Worm (Caenorhabditis elegans) whole organism, L4 larva: ENCODE measurements around the gene C33F10.1.
A peak's percentile ranks its signal among the peaks of the same experiment; 100 is the strongest.
"Not testable (repeated sequence)": the region's sequence is repeated elsewhere in the genome, so short reads cannot be mapped to it uniquely, and the experiment has no call there.

Experiments used
- F26F4.8 ChIP-seq: fragments of 200-800 bp; sonication (Bioruptor generic); conservative IDR thresholded peaks from 2 replicates; pipeline ENCODE4 v1.3.6; 2022; ENCODE audit warnings: missing genetic modification characterization, missing compliant biosample characterization
- F44E2.7 ChIP-seq: fragments of 200-800 bp; sonication (Bioruptor generic); IDR thresholded peaks from 2 replicates; pipeline ENCODE4 v2.1.2; 2022; ENCODE audit warnings: missing genetic modification characterization, missing compliant biosample characterization
- R02D3.7 ChIP-seq: fragments of 150-350 bp; sonication (generic microtip); optimal IDR thresholded peaks from 3 replicates; lab custom pipeline; 2014; ENCODE audit warnings: missing biosample characterization, missing genetic modification characterization
- aly-2 ChIP-seq: sonication (generic microtip); optimal IDR thresholded peaks from 2 replicates; lab custom pipeline; 2018; ENCODE audit warnings: missing biosample characterization, missing genetic modification characterization
- arid-1 ChIP-seq: fragments of 200-800 bp; sonication (Bioruptor generic); conservative IDR thresholded peaks from 2 replicates; pipeline ENCODE4 v1.3.6; 2022; ENCODE audit warnings: missing genetic modification reagents, missing genetic modification characterization, missing compliant biosample characterization
- egl-27 ChIP-seq: sonication (generic microtip); optimal IDR thresholded peaks from 3 replicates; lab custom pipeline; 2017; ENCODE audit warnings: missing biosample characterization, missing genetic modification reagents, missing genetic modification characterization
- fos-1 ChIP-seq: fragments of 150-350 bp; optimal IDR thresholded peaks from 2 replicates; lab custom pipeline; 2014; ENCODE audit warnings: missing biosample characterization, missing genetic modification characterization
- lin-15B ChIP-seq: fragments of 150-350 bp; sonication (generic microtip); optimal IDR thresholded peaks from 3 replicates; lab custom pipeline; 2014; ENCODE audit warnings: missing biosample characterization, missing genetic modification characterization
- lir-3 ChIP-seq: sonication (generic microtip); optimal IDR thresholded peaks from 2 replicates; lab custom pipeline; 2016; ENCODE audit warnings: mild to moderate bottlenecking, missing genetic modification characterization, missing compliant biosample characterization
- pqm-1 ChIP-seq: sonication (generic microtip); optimal IDR thresholded peaks from 2 replicates; lab custom pipeline; 2017; ENCODE audit warnings: missing biosample characterization, missing genetic modification characterization
- zfp-3 ChIP-seq: fragments of 200-800 bp; sonication (Bioruptor generic); conservative IDR thresholded peaks from 2 replicates; pipeline ENCODE4 v1.3.6; 2022; ENCODE audit warnings: missing genetic modification reagents, missing genetic modification characterization, missing compliant biosample characterization

- TF ChIP-seq R02D3.7 (tag; lab: Kevin White, UChicago); fos-1 (tag; lab: Kevin White, UChicago); lir-3; aly-2 (tag; lab: Kevin White, UChicago); F44E2.7 (GFP tag; lab: Robert Waterston, UW); lin-15B (tag; lab: Kevin White, UChicago); pqm-1 (tag; lab: Kevin White, UChicago); egl-27; zfp-3 (GFP tag; lab: Robert Waterston, UW); arid-1 (GFP tag; lab: Robert Waterston, UW): not testable (repeated sequence)
- TF ChIP-seq F26F4.8 (GFP tag; lab: Robert Waterston, UW), result 0 out of 2 replicates have a peak, but pooled peaks have one; percentile 24
Observed at ce11 chrII:4872359-4872758, 37.5 kb downstream of the C33F10.1 start.
